Worm (Caenorhabditis elegans): ENCODE data around the gene srd-32.

The srd-32 gene

DNA sequence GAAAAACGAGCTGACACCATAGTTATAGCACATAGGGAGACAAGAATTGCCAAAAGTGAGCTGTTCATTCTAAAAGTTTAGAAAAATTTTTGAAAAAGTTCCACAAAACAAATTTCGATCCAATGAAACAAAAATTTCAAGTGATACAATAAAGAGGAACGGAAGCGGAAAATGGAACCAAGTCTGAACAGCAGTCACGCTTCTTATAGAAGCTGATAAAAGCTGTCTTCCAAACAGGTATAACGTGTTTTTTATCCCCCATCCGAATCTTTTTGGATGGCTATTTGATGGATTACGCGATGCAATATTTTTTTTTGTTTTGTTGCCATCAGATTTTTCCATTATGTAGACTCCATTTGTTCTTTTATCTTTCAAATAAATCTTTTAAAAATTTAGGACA, 46.8 kb downstream of the srd-32 start, which contains the start of gene H23N18.5 (continued):
- TF ChIP-seq F26F4.8 (GFP tag; conservative IDR thresholded peaks at IDR 0.05) = no peak
- no peak for TF ChIP-seq lin-29 (GFP tag; IDR thresholded peaks at IDR 0.05)
- TF ChIP-seq tag-97 (GFP tag; IDR thresholded peaks at IDR 0.05) = no peak
- no peak for TF ChIP-seq ceh-28 (tag; optimal IDR thresholded peaks at IDR 0.05)
- no peak for TF ChIP-seq mep-1 (tag; optimal IDR thresholded peaks at IDR 0.05)
- no peak for TF ChIP-seq rbr-2 (tag; optimal IDR thresholded peaks at IDR 0.05)

DNA sequence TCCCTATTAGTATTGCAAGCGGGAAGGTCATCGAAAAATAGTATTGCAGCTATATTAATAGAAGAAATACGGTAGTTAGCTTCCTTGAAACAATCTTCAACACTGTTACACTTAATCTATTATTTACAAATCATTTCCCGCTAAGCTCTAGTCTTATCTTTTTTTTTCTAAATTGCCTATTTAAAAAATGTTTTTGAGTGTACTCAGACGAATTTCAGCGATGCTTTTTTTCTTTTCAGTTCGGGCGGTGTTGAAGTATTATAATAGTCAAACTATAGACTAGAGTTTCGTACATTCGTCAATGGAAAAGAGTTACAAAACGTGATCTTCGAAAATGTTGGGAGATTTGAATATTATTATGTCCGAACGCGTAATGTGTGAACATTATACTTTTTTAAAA, 48.4 kb downstream of the srd-32 start:
- TF ChIP-seq nhr-76 (tag; optimal IDR thresholded peaks at IDR 0.05) (no peak), vab-7 (GFP tag; IDR thresholded peaks at IDR 0.05) (no peak), Y5F2A.4 (GFP tag; optimal IDR thresholded peaks at IDR 0.05) (no peak), ces-1 (GFP tag; optimal IDR thresholded peaks at IDR 0.05) (no peak), spr-1 (tag; optimal IDR thresholded peaks at IDR 0.05) (no peak), nhr-42 (GFP tag; IDR thresholded peaks at IDR 0.05) (no peak), lsy-2 (tag; optimal IDR thresholded peaks at IDR 0.05) (no peak), ceh-32 (tag; optimal IDR thresholded peaks at IDR 0.05; ENCODE audit: poor library complexity) (no peak), mxl-2 (GFP tag; conservative IDR thresholded peaks at IDR 0.05) (no peak), F26F4.8 (GFP tag; conservative IDR thresholded peaks at IDR 0.05) (no peak), unc-62 (GFP tag; optimal IDR thresholded peaks at IDR 0.05 in 1 of 2) (no peak), unc-62 (tag; optimal IDR thresholded peaks at IDR 0.05) (no peak), nhr-25 (tag; optimal IDR thresholded peaks at IDR 0.05; ENCODE audit: borderline replicate concordance, insufficient read depth) (no peak), ztf-7 (tag; optimal IDR thresholded peaks at IDR 0.05) (no peak), nhr-111 (GFP tag; optimal IDR thresholded peaks at IDR 0.05) (no peak)

- TF ChIP-seq dmd-6 (GFP tag; IDR thresholded peaks at IDR 0.05) (0 out of 2 replicates have a peak, but pooled peaks have one; percentile 9), aha-1 (tag) (peak; percentile 4), hlh-11 (tag; optimal IDR thresholded peaks at IDR 0.05) (peak; percentile 28), pqm-1 (tag; optimal IDR thresholded peaks at IDR 0.05) (peak; percentile 77), nhr-28 (tag; optimal IDR thresholded peaks at IDR 0.05) (peak; percentile 69), mdt-29 (GFP tag; IDR thresholded peaks at IDR 0.05) (no peak), spr-3 (GFP tag; optimal IDR thresholded peaks at IDR 0.05) (no peak), php-3 (GFP tag; IDR thresholded peaks at IDR 0.05) (peak; percentile 48; the same call in 1 of the 2 replicates), daf-8 (GFP tag; IDR thresholded peaks at IDR 0.05) (no peak), hmg-1.1 (GFP tag; IDR thresholded peaks at IDR 0.05) (no peak)
Measured at ce11 chrV:4914879-4915278, 49.4 kb downstream of the srd-32 start, which contains the start of gene H23N18.6. Gene H23N18.6, minus strand, starts transcription at chrV:4915079.

- TF ChIP-seq set-16 (GFP tag; IDR thresholded peaks at IDR 0.05) (peak; percentile 80), D1046.2 (GFP tag; IDR thresholded peaks at IDR 0.05) (no peak)
Measured at ce11 chrV:4918091-4918624, 52.7 kb downstream of the srd-32 start, which contains the start of gene C02E7.7. Gene C02E7.7, minus strand, starts transcription at chrV:4918574.

- TF ChIP-seq hlh-11 (tag; optimal IDR thresholded peaks at IDR 0.05) (peak; percentile 69), tag-97 (GFP tag; IDR thresholded peaks at IDR 0.05) (no peak), nhr-48 (tag; optimal IDR thresholded peaks at IDR 0.05) (peak; percentile 93), lin-38 (GFP tag; IDR thresholded peaks at IDR 0.05) (no peak), F44E2.7 (GFP tag; IDR thresholded peaks at IDR 0.05) (no peak), nhr-10 (tag; optimal IDR thresholded peaks at IDR 0.05) (peak; percentile 48), aha-1 (tag) (no peak), nhr-102 (tag; optimal IDR thresholded peaks at IDR 0.05) (peak; percentile 62), cey-2 (tag; optimal IDR thresholded peaks at IDR 0.05; ENCODE audit: borderline replicate concordance, insufficient read depth) (peak; percentile 47), mxl-3 (GFP tag; optimal IDR thresholded peaks at IDR 0.05) (peak; percentile 43), spr-1 (tag; optimal IDR thresholded peaks at IDR 0.05) (peak; percentile 4), nhr-28 (tag; optimal IDR thresholded peaks at IDR 0.05) (peak; percentile 30), Y105C5A.15 (GFP tag; IDR thresholded peaks at IDR 0.05) (no peak), mdl-1 (tag; optimal IDR thresholded peaks at IDR 0.05) (peak in 1 of 2 experiments; percentile 6)
Measured at ce11 chrV:4918664-4919257, 53.3 kb downstream of the srd-32 start, which contains the start of gene C02E7.6. Gene C02E7.6, plus strand, starts transcription at chrV:4919207.
